Fruit fly (Drosophila melanogaster): Measurements from ENCODE around the gene CG32638.

Gene CG32638

dm6 chrX:13127973-13128749 is 433 bp downstream of the CG32638 start (continued):
- TF ChIP-seq mirr (GFP tag; optimal IDR thresholded peaks at IDR 0.05) (no peak), Hr78 (GFP tag; optimal IDR thresholded peaks at IDR 0.05) (peak in 1 of 2 experiments; percentile 4), CkIIα-i1 (GFP tag; IDR thresholded peaks at IDR 0.05) (no peak), Mes4 (GFP tag; optimal IDR thresholded peaks at IDR 0.05) (no peak), pnt (GFP tag; optimal IDR thresholded peaks at IDR 0.05) (peak; percentile 35), Dll (GFP tag; IDR thresholded peaks at IDR 0.05; ENCODE audit: partially characterized antibody) (no peak), fd3F (GFP tag; optimal IDR thresholded peaks at IDR 0.05) (no peak), stwl (tag; optimal IDR thresholded peaks at IDR 0.05) (peak; percentile 22), Hmx (GFP tag; optimal IDR thresholded peaks at IDR 0.05) (no peak), crp (GFP tag; optimal IDR thresholded peaks at IDR 0.05) (no peak), rib (GFP tag; IDR thresholded peaks at IDR 0.05) (peak; percentile 37; the same call in 1 of the 2 replicates), CG2712 (tag; optimal IDR thresholded peaks at IDR 0.05) (peak; percentile 44), CG11456 (GFP tag; IDR thresholded peaks at IDR 0.05) (no peak), sug (tag; optimal IDR thresholded peaks at IDR 0.05) (no peak), lmd (GFP tag; IDR thresholded peaks at IDR 0.05) (peak; percentile 54), wor (GFP tag; IDR thresholded peaks at IDR 0.05) (no peak), Ets97D (GFP tag; optimal IDR thresholded peaks at IDR 0.05) (no peak), gcm (GFP tag; optimal IDR thresholded peaks at IDR 0.05) (no peak), emc (GFP tag; optimal IDR thresholded peaks at IDR 0.05) (no peak), CG15269 (tag; optimal IDR thresholded peaks at IDR 0.05) (no peak), fru (optimal IDR thresholded peaks at IDR 0.05) (no peak), CG14860 (GFP tag; IDR thresholded peaks at IDR 0.05; ENCODE audit: partially characterized antibody) (no peak), CG17361 (GFP tag; IDR thresholded peaks at IDR 0.05) (0 out of 3 replicates have a peak, but pooled peaks have one; percentile 17), CG6791 (GFP tag; IDR thresholded peaks at IDR 0.05; ENCODE audit: partially characterized antibody) (0 out of 3 replicates have a peak, but pooled peaks have one; percentile 31), dmrt11E (tag; optimal IDR thresholded peaks at IDR 0.05) (peak; percentile 21), CG43689 (GFP tag; IDR thresholded peaks at IDR 0.05) (no peak), CG13424 (tag; optimal IDR thresholded peaks at IDR 0.05) (no peak), CG7745 (tag; optimal IDR thresholded peaks at IDR 0.05) (no peak), Ptx1 (GFP tag; IDR thresholded peaks at IDR 0.05) (0 out of 2 replicates have a peak, but pooled peaks have one; percentile 12), wek (GFP tag; optimal IDR thresholded peaks at IDR 0.05) (no peak), jing (GFP tag; optimal IDR thresholded peaks at IDR 0.05) (no peak), CG11504 (tag; optimal IDR thresholded peaks at IDR 0.05) (peak; percentile 23), Adf1 (GFP tag; IDR thresholded peaks at IDR 0.05) (no peak), CG13123 (GFP tag; optimal IDR thresholded peaks at IDR 0.05) (no peak), NK7.1 (GFP tag; optimal IDR thresholded peaks at IDR 0.05) (no peak), HmgZ (tag; optimal IDR thresholded peaks at IDR 0.05) (no peak), HmgD (GFP tag; optimal IDR thresholded peaks at IDR 0.05) (no peak), CG11723 (GFP tag; optimal IDR thresholded peaks at IDR 0.05) (no peak), mld (GFP tag; IDR thresholded peaks at IDR 0.05; ENCODE audit: partially characterized antibody) (no peak), CG12659 (GFP tag; optimal IDR thresholded peaks at IDR 0.05) (no peak), CG4424 (GFP tag; optimal IDR thresholded peaks at IDR 0.05) (peak; percentile 49), BEAF-32 (GFP tag; optimal IDR thresholded peaks at IDR 0.05) (no peak), en (GFP tag; optimal IDR thresholded peaks at IDR 0.05) (no peak), Rx (GFP tag; IDR thresholded peaks at IDR 0.05) (no peak), MESR4 (GFP tag; optimal IDR thresholded peaks at IDR 0.05) (no peak), CG14441 (GFP tag; IDR thresholded peaks at IDR 0.05) (0 out of 2 replicates have a peak, but pooled peaks have one; percentile 20), CG10565 (GFP tag; optimal IDR thresholded peaks at IDR 0.05) (no peak), ac (GFP tag; optimal IDR thresholded peaks at IDR 0.05) (no peak), CG6175 (GFP tag; IDR thresholded peaks at IDR 0.05) (no peak)
